Fruit fly (Drosophila melanogaster) whole organism: ENCODE measurements around the gene AstA-R1.
A peak's percentile ranks its signal among the peaks of the same experiment; 100 is the strongest.

Experiments
- CG8478 ChIP-seq: fragments of >200 bp; optimal IDR thresholded peaks from 2 replicates; lab custom pipeline; 2018; ENCODE audit warnings: inconsistent platforms
- Dll ChIP-seq: fragments of >200 bp; optimal IDR thresholded peaks from 2 replicates; lab custom pipeline; 2017
- EcR ChIP-seq, 2 experiments: fragments of >200 bp; optimal IDR thresholded peaks; 2 replicates each; lab custom pipeline; 2017; ENCODE audit warnings: missing biosample characterization in 2 of 2, missing genetic modification characterization in 2 of 2, missing genetic modification reagents in 2 of 2
- pan ChIP-seq: fragments of >200 bp; optimal IDR thresholded peaks from 2 replicates; lab custom pipeline; 2017
- psq ChIP-seq: fragments of >200 bp; optimal IDR thresholded peaks from 2 replicates; lab custom pipeline; 2017
- usp ChIP-seq: fragments of >200 bp; optimal IDR thresholded peaks from 2 replicates; lab custom pipeline; 2017; ENCODE audit warnings: missing biosample characterization, missing genetic modification characterization, mixed read lengths

The AstA-R1 gene

dm6 chrX:3687837-3688375, 113.6 kb downstream of the AstA-R1 start:
- no peak for TF ChIP-seq EcR (GFP tag; optimal IDR thresholded peaks at IDR 0.05; lab: Kevin White, UChicago)
- no peak for TF ChIP-seq pan
- peak; percentile 71 for TF ChIP-seq Dll (lab: Kevin White, UChicago)

- TF ChIP-seq Dll (lab: Kevin White, UChicago) (no peak), psq (lab: Kevin White, UChicago) (no peak), pan (no peak), EcR (GFP tag; optimal IDR thresholded peaks at IDR 0.05; lab: Kevin White, UChicago) (no peak), usp (no peak), CG8478 (lab: Kevin White, UChicago) (no peak)
These were observed 114.2 kb downstream of the AstA-R1 start for dm6 chrX:3688576-3688975.

dm6 chrX:3689079-3689478, 114.7 kb downstream of the AstA-R1 start:
- TF ChIP-seq Dll (lab: Kevin White, UChicago): peak; percentile 89
- TF ChIP-seq psq (lab: Kevin White, UChicago): no peak

- TF ChIP-seq EcR (GFP tag; optimal IDR thresholded peaks at IDR 0.05; lab: Kevin White, UChicago) (no peak), pan (no peak), CG8478 (lab: Kevin White, UChicago) (no peak), psq (lab: Kevin White, UChicago) (no peak), usp (no peak), Dll (lab: Kevin White, UChicago) (no peak)
These were observed 116.3 kb downstream of the AstA-R1 start for dm6 chrX:3690631-3691030.

dm6 chrX:3691623-3692553, 117.6 kb downstream of the AstA-R1 start:
- TF ChIP-seq EcR (GFP tag; optimal IDR thresholded peaks at IDR 0.05; lab: Kevin White, UChicago): peak in 1 of 2 experiments; percentile 70
- no peak for TF ChIP-seq psq (lab: Kevin White, UChicago)

- no peak for TF ChIP-seq EcR (GFP tag; optimal IDR thresholded peaks at IDR 0.05; lab: Kevin White, UChicago)
- TF ChIP-seq usp: no peak
- no peak for TF ChIP-seq pan
- TF ChIP-seq psq (lab: Kevin White, UChicago): no peak
- no peak for TF ChIP-seq Dll (lab: Kevin White, UChicago)
- no peak for TF ChIP-seq CG8478 (lab: Kevin White, UChicago)
These were observed 119.8 kb downstream of the AstA-R1 start for dm6 chrX:3693989-3694769.

- TF ChIP-seq Dll (lab: Kevin White, UChicago): peak; percentile 70
- TF ChIP-seq pan: no peak
These were observed 120.4 kb downstream of the AstA-R1 start for dm6 chrX:3694770-3695145.

dm6 chrX:3695151-3695988, 121.0 kb downstream of the AstA-R1 start:
- no peak for TF ChIP-seq Dll (lab: Kevin White, UChicago)
- TF ChIP-seq EcR (GFP tag; optimal IDR thresholded peaks at IDR 0.05; lab: Kevin White, UChicago): peak; percentile 70 to 88
- TF ChIP-seq usp: no peak
- no peak for TF ChIP-seq pan

- TF ChIP-seq EcR (GFP tag; optimal IDR thresholded peaks at IDR 0.05; lab: Kevin White, UChicago) (no peak), psq (lab: Kevin White, UChicago) (no peak), Dll (lab: Kevin White, UChicago) (no peak)
These were observed 122.3 kb downstream of the AstA-R1 start for dm6 chrX:3696540-3697206.

- no peak for TF ChIP-seq usp
- no peak for TF ChIP-seq psq (lab: Kevin White, UChicago)
- TF ChIP-seq pan: no peak
- no peak for TF ChIP-seq EcR (GFP tag; optimal IDR thresholded peaks at IDR 0.05; lab: Kevin White, UChicago)
- no peak for TF ChIP-seq CG8478 (lab: Kevin White, UChicago)
- no peak for TF ChIP-seq Dll (lab: Kevin White, UChicago)
These were observed 129.9 kb downstream of the AstA-R1 start for dm6 chrX:3704204-3704660.

- no peak for TF ChIP-seq pan
- peak in 1 of 2 experiments; percentile 31 for TF ChIP-seq EcR (GFP tag; optimal IDR thresholded peaks at IDR 0.05; lab: Kevin White, UChicago)
These were observed 136.3 kb downstream of the AstA-R1 start for dm6 chrX:3710531-3711084.
